Fruit fly (Drosophila melanogaster) whole organism, prepupa: Measurements from ENCODE around the gene Ir94d.

Source experiments
- CG10631 ChIP-seq: fragments of 200-800 bp; sonication (Bioruptor generic); optimal IDR thresholded peaks from 2 replicates; lab custom pipeline; 2016; ENCODE audit warnings: missing biosample characterization, missing genetic modification characterization
- CG10669 ChIP-seq: fragments of 200-800 bp; sonication (Bioruptor generic); optimal IDR thresholded peaks from 3 replicates; lab custom pipeline; 2018; ENCODE audit warnings: missing biosample characterization, mild to moderate bottlenecking, missing genetic modification characterization, moderate library complexity
- CG11762 ChIP-seq: fragments of 200-800 bp; sonication (Bioruptor generic); optimal IDR thresholded peaks from 3 replicates; lab custom pipeline; 2016; ENCODE audit warnings: missing biosample characterization, missing genetic modification characterization; ENCODE audit not compliant: insufficient read depth
- CG15336 ChIP-seq: fragments of 200-800 bp; sonication (Bioruptor generic); IDR thresholded peaks from 2 replicates; pipeline ENCODE4 v1.3.6; 2022; ENCODE audit warnings: missing biosample characterization, missing genetic modification characterization
- CG1621 ChIP-seq: fragments of 200-800 bp; sonication (Bioruptor generic); optimal IDR thresholded peaks from 3 replicates; lab custom pipeline; 2018; ENCODE audit warnings: missing biosample characterization, mild to moderate bottlenecking, missing genetic modification characterization
- CG16779 ChIP-seq: fragments of 200-800 bp; sonication (Bioruptor generic); optimal IDR thresholded peaks from 3 replicates; lab custom pipeline; 2017; ENCODE audit warnings: missing biosample characterization, mild to moderate bottlenecking, missing genetic modification characterization
- CG3032 ChIP-seq: fragments of 200-800 bp; optimal IDR thresholded peaks from 2 replicates; lab custom pipeline; 2019; ENCODE audit warnings: missing biosample characterization, mild to moderate bottlenecking, missing genetic modification characterization, moderate library complexity
- CG31627 ChIP-seq: fragments of 200-800 bp; sonication (Bioruptor generic); optimal IDR thresholded peaks from 3 replicates; lab custom pipeline; 2016; ENCODE audit warnings: missing biosample characterization, missing genetic modification characterization
- CG32006 ChIP-seq: fragments of 200-800 bp; sonication (Bioruptor generic); optimal IDR thresholded peaks from 3 replicates; lab custom pipeline; 2017; ENCODE audit warnings: missing biosample characterization, mild to moderate bottlenecking, missing genetic modification characterization
- CG3919 ChIP-seq: fragments of 200-800 bp; sonication (Bioruptor generic); optimal IDR thresholded peaks from 3 replicates; lab custom pipeline; 2016; ENCODE audit warnings: missing biosample characterization, missing genetic modification characterization
- CG4318 ChIP-seq: fragments of 200-800 bp; sonication (Bioruptor generic); optimal IDR thresholded peaks from 3 replicates; lab custom pipeline; 2017; ENCODE audit warnings: missing biosample characterization, mild to moderate bottlenecking, missing genetic modification characterization
- CG6163 ChIP-seq: fragments of 200-800 bp; sonication (Bioruptor generic); IDR thresholded peaks from 3 replicates; pipeline ENCODE4 v1.3.6; 2022; ENCODE audit warnings: missing biosample characterization, missing genetic modification characterization
- CG6276 ChIP-seq: fragments of 200-800 bp; sonication (Bioruptor generic); optimal IDR thresholded peaks from 2 replicates; lab custom pipeline; 2017; ENCODE audit warnings: missing biosample characterization, mild to moderate bottlenecking, missing genetic modification characterization
- CG6792 ChIP-seq: fragments of 200-800 bp; sonication (Bioruptor generic); optimal IDR thresholded peaks from 3 replicates; lab custom pipeline; 2016; ENCODE audit warnings: missing biosample characterization, missing genetic modification characterization
- CG6808 ChIP-seq: fragments of 200-800 bp; sonication (Bioruptor generic); optimal IDR thresholded peaks from 3 replicates; lab custom pipeline; 2017; ENCODE audit warnings: missing biosample characterization, missing genetic modification characterization, mild to moderate bottlenecking, moderate library complexity, missing genetic modification reagents
- CG6854 ChIP-seq: fragments of 200-800 bp; sonication (Bioruptor generic); optimal IDR thresholded peaks from 2 replicates; lab custom pipeline; 2017; ENCODE audit warnings: missing biosample characterization, mild to moderate bottlenecking, missing genetic modification characterization
- CG7368 ChIP-seq: fragments of 200-800 bp; sonication (Bioruptor generic); optimal IDR thresholded peaks from 3 replicates; lab custom pipeline; 2016; ENCODE audit warnings: missing biosample characterization, missing genetic modification characterization
- CG8119 ChIP-seq: fragments of 200-800 bp; sonication (Bioruptor generic); IDR thresholded peaks from 3 replicates; pipeline ENCODE4 v1.3.6; 2022; ENCODE audit warnings: missing biosample characterization, missing genetic modification characterization
- CG8632 ChIP-seq: fragments of 200-800 bp; sonication (Bioruptor generic); optimal IDR thresholded peaks from 3 replicates; lab custom pipeline; 2016; ENCODE audit warnings: missing biosample characterization, missing genetic modification characterization
- CG9139 ChIP-seq: fragments of 200-800 bp; sonication (Bioruptor generic); optimal IDR thresholded peaks from 3 replicates; lab custom pipeline; 2017; ENCODE audit warnings: missing biosample characterization, mild to moderate bottlenecking, missing genetic modification characterization
- Eip78C ChIP-seq: fragments of 200-800 bp; sonication (Bioruptor generic); peaks from one replicate; lab custom pipeline; 2016; ENCODE audit warnings: missing biosample characterization, missing genetic modification characterization
- Ets96B ChIP-seq: fragments of 200-800 bp; optimal IDR thresholded peaks from 2 replicates; lab custom pipeline; 2019; ENCODE audit warnings: missing biosample characterization, mild to moderate bottlenecking, missing genetic modification characterization, moderate library complexity
- Gug ChIP-seq: fragments of 200-800 bp; sonication (Bioruptor generic); IDR thresholded peaks from 2 replicates; pipeline ENCODE4 v1.3.6; 2022; ENCODE audit warnings: missing biosample characterization, missing genetic modification characterization
- Hr39 ChIP-seq: fragments of 200-800 bp; sonication (Bioruptor generic); optimal IDR thresholded peaks from 2 replicates; lab custom pipeline; 2016; ENCODE audit warnings: missing biosample characterization, missing genetic modification characterization
- Hr4 ChIP-seq: fragments of 200-800 bp; sonication (Bioruptor generic); optimal IDR thresholded peaks from 3 replicates; lab custom pipeline; 2016; ENCODE audit warnings: missing biosample characterization, missing genetic modification characterization
- Lpt ChIP-seq: fragments of 200-800 bp; sonication (Bioruptor generic); optimal IDR thresholded peaks from 3 replicates; lab custom pipeline; 2016; ENCODE audit warnings: missing biosample characterization, missing genetic modification characterization
- OdsH ChIP-seq: fragments of 200-800 bp; sonication (Bioruptor generic); optimal IDR thresholded peaks from 3 replicates; lab custom pipeline; 2016; ENCODE audit warnings: missing biosample characterization, missing genetic modification characterization
- Smox ChIP-seq: fragments of 200-800 bp; sonication (Bioruptor generic); optimal IDR thresholded peaks from 3 replicates; lab custom pipeline; 2016; ENCODE audit warnings: missing biosample characterization, missing genetic modification characterization
- Sox102F ChIP-seq: fragments of 200-800 bp; sonication (Bioruptor generic); optimal IDR thresholded peaks from 2 replicates; lab custom pipeline; 2016; ENCODE audit warnings: missing biosample characterization, mild to moderate bottlenecking, missing genetic modification characterization
- Sox14 ChIP-seq: fragments of 200-800 bp; sonication (Bioruptor generic); optimal IDR thresholded peaks from 3 replicates; lab custom pipeline; 2016; ENCODE audit warnings: missing biosample characterization, missing genetic modification characterization
- achi ChIP-seq: fragments of 200-800 bp; sonication (Bioruptor generic); optimal IDR thresholded peaks from 3 replicates; lab custom pipeline; 2016; ENCODE audit warnings: missing biosample characterization, missing genetic modification characterization
- acj6 ChIP-seq: fragments of 200-800 bp; sonication (Bioruptor generic); optimal IDR thresholded peaks from 3 replicates; lab custom pipeline; 2016; ENCODE audit warnings: missing biosample characterization, missing genetic modification characterization
- dac ChIP-seq: fragments of 200-800 bp; sonication (Bioruptor generic); optimal IDR thresholded peaks from 2 replicates; lab custom pipeline; 2017; ENCODE audit warnings: missing biosample characterization, mild to moderate bottlenecking, missing genetic modification characterization
- dsx ChIP-seq: fragments of 200-800 bp; optimal IDR thresholded peaks from 3 replicates; lab custom pipeline; 2019; ENCODE audit warnings: missing biosample characterization, mild to moderate bottlenecking, missing genetic modification characterization, moderate library complexity; ENCODE audit not compliant: poor library complexity, severe bottlenecking
- eg ChIP-seq: fragments of 200-800 bp; sonication (Bioruptor generic); IDR thresholded peaks from 3 replicates; pipeline ENCODE4 v1.3.6; 2022; ENCODE audit warnings: missing biosample characterization, missing genetic modification characterization
- esn ChIP-seq: fragments of 200-800 bp; sonication (Bioruptor generic); optimal IDR thresholded peaks from 2 replicates; lab custom pipeline; 2016; ENCODE audit warnings: missing biosample characterization, mild to moderate bottlenecking, missing genetic modification characterization, moderate library complexity
- fd59A ChIP-seq: fragments of 200-800 bp; sonication (Bioruptor generic); optimal IDR thresholded peaks from 2 replicates; lab custom pipeline; 2017; ENCODE audit warnings: missing biosample characterization, mild to moderate bottlenecking, missing genetic modification characterization, missing genetic modification reagents
- fd85E ChIP-seq: fragments of 200-800 bp; sonication (Bioruptor generic); optimal IDR thresholded peaks from 3 replicates; lab custom pipeline; 2016; ENCODE audit warnings: missing biosample characterization, missing genetic modification characterization
- net ChIP-seq: fragments of 200-800 bp; sonication (Bioruptor generic); optimal IDR thresholded peaks from 3 replicates; lab custom pipeline; 2016; ENCODE audit warnings: missing biosample characterization, missing genetic modification characterization
- pdm3 ChIP-seq: fragments of 200-800 bp; sonication (Bioruptor generic); optimal IDR thresholded peaks from 3 replicates; lab custom pipeline; 2016; ENCODE audit warnings: missing biosample characterization, missing genetic modification characterization
- salr ChIP-seq, 2 experiments: fragments of 200-800 bp; sonication (Bioruptor generic); optimal IDR thresholded peaks; 3 replicates each; lab custom pipeline; 2016 to 2018; ENCODE audit warnings: missing biosample characterization in 2 of 2, missing genetic modification characterization in 2 of 2, mild to moderate bottlenecking in 1 of 2
- ss ChIP-seq, 2 experiments: fragments of 200-800 bp; sonication (Bioruptor generic); optimal IDR thresholded peaks; 2 replicates in 1 of 2; 3 replicates in 1 of 2; lab custom pipeline; 2017 to 2018; ENCODE audit warnings: mild to moderate bottlenecking in 2 of 2, missing biosample characterization in 2 of 2, missing genetic modification characterization in 2 of 2, moderate library complexity in 1 of 2
- svp ChIP-seq: fragments of 200-800 bp; sonication (Bioruptor generic); peaks from one replicate; lab custom pipeline; 2016; ENCODE audit warnings: missing biosample characterization, missing genetic modification characterization
- topi ChIP-seq: fragments of 200-800 bp; sonication (Bioruptor generic); optimal IDR thresholded peaks from 3 replicates; lab custom pipeline; 2016; ENCODE audit warnings: missing biosample characterization, missing genetic modification characterization
- vri ChIP-seq: fragments of 200-800 bp; sonication (Bioruptor generic); optimal IDR thresholded peaks from 3 replicates; lab custom pipeline; 2016; ENCODE audit warnings: missing biosample characterization, mild to moderate bottlenecking, missing genetic modification characterization

The Ir94d gene

DNA sequence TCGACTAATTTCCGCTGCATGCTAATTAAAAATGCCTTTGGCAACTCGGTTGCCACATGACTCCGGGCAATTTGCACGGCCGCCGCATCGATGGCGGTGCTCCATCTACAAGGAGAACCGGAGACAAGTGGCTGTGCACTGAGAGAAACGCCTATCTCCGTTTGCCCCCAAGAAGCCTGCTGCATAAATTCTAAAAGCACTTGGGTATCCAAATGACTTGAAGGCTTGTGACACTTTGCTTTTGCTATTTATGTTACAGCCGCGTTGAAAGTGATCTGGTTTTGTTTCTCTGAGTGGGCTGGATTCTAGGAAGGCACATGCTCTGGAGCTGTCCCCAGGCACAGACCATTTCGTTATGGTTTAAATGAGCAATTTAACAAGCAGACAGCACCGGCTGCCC is 10.4 kb upstream of the Ir94d start (continued):
- no peak for TF ChIP-seq fd85E
- no peak for TF ChIP-seq CG6854 (GFP tag; lab: Kevin White, UChicago)
- no peak for TF ChIP-seq CG16779 (tag; lab: Kevin White, UChicago)
- TF ChIP-seq svp = no peak
- TF ChIP-seq Gug (GFP tag; lab: Robert Waterston, UW) = no peak; the same call in 1 of the 2 replicates
- TF ChIP-seq OdsH (GFP tag; lab: Kevin White, UChicago) = peak; percentile 18
- TF ChIP-seq CG10669 (GFP tag; lab: Kevin White, UChicago) = peak; percentile 18
- TF ChIP-seq achi (GFP tag; lab: Kevin White, UChicago) = peak; percentile 14

DNA sequence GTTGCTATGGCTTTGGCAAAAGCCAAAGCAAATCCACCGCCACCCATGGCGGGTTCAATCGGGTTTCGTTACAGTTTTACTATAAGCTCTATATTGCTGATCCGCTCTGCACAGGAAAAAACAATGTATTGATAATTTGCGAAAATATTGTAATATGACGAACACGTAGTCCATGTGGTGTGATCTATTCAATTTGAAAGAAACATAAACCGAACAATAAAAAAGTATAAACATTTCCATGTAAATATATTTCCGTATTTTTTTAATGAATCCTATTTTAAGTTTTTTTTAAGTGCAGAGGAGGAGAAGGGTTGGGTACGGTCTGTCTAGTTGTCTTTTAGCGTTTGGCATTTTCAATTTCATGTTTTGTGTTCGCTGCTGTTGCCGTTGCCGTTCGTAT is 9.1 kb upstream of the Ir94d start:
- peak; percentile 8 for TF ChIP-seq CG4318 (GFP tag; lab: Kevin White, UChicago)
- peak; percentile 73 for TF ChIP-seq Hr4 (GFP tag; lab: Kevin White, UChicago)
- TF ChIP-seq CG15336 (GFP tag; lab: Robert Waterston, UW) = peak; percentile 68
- no peak for TF ChIP-seq CG10631 (GFP tag; lab: Kevin White, UChicago)
- no peak for TF ChIP-seq CG16779 (tag; lab: Kevin White, UChicago)
- no peak for TF ChIP-seq CG11762 (GFP tag; lab: Kevin White, UChicago)
- peak; percentile 67 for TF ChIP-seq CG32006 (GFP tag; lab: Kevin White, UChicago)
- TF ChIP-seq CG3919 = no peak
- TF ChIP-seq eg (GFP tag; lab: Robert Waterston, UW) = peak; percentile 48; the same call in 1 of the 3 replicates
- TF ChIP-seq dsx (GFP tag; lab: Kevin White, UChicago) = no peak
- TF ChIP-seq CG8119 (GFP tag; lab: Robert Waterston, UW) = peak; percentile 62; the same call in 2 of the 3 replicates
- TF ChIP-seq CG7368 (GFP tag; lab: Kevin White, UChicago) = no peak
- peak; percentile 55 for TF ChIP-seq Eip78C (GFP tag; lab: Kevin White, UChicago)
- peak; percentile 49 for TF ChIP-seq CG6276 (GFP tag; lab: Kevin White, UChicago)
- TF ChIP-seq CG6854 (GFP tag; lab: Kevin White, UChicago) = no peak
- no peak for TF ChIP-seq fd59A
- no peak for TF ChIP-seq net (GFP tag; lab: Kevin White, UChicago)
- TF ChIP-seq CG10669 (GFP tag; lab: Kevin White, UChicago) = no peak

DNA sequence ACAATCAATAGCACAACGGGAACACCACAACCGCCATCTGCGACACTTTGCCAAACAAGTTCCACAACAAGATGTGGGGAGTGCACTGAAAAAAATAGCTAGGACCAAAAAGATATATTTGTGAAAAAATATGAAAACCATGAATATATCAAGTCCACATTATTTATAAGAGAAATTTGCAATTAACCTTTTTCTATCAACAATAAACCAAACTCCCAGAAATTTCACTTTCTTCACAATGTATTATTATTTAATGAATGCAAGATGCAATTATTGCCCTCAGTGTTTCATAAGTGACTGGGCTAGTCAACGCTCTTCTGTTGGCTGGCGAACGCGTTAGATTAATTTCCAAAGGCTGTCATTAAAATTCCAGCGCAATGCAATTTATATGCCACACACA is 6.9 kb upstream of the Ir94d start:
- peak; percentile 49 for TF ChIP-seq OdsH (GFP tag; lab: Kevin White, UChicago)
- TF ChIP-seq CG1621 (tag; lab: Kevin White, UChicago) = no peak
- TF ChIP-seq Hr39 (GFP tag; lab: Kevin White, UChicago) = no peak
- peak; percentile 35 for TF ChIP-seq pdm3 (GFP tag; lab: Kevin White, UChicago)
- TF ChIP-seq CG6808 (GFP tag; lab: Kevin White, UChicago) = no peak
- peak in 1 of 2 experiments; percentile 49 for TF ChIP-seq salr (GFP tag; optimal IDR thresholded peaks at IDR 0.05; lab: Kevin White, UChicago)
- peak; percentile 82 for TF ChIP-seq Hr4 (GFP tag; lab: Kevin White, UChicago)
- no peak for TF ChIP-seq CG8632 (GFP tag; lab: Kevin White, UChicago)
- TF ChIP-seq dac = peak; percentile 61
- TF ChIP-seq ss (GFP tag; optimal IDR thresholded peaks at IDR 0.05; lab: Kevin White, UChicago) = no peak
- TF ChIP-seq CG6163 (GFP tag; lab: Robert Waterston, UW) = peak; percentile 69; the same call in 2 of the 3 replicates
- no peak for TF ChIP-seq CG9139
- TF ChIP-seq Sox14 (GFP tag; lab: Kevin White, UChicago) = peak; percentile 33
- TF ChIP-seq Eip78C (GFP tag; lab: Kevin White, UChicago) = peak; percentile 82
- no peak for TF ChIP-seq Sox102F (GFP tag; lab: Kevin White, UChicago)
- TF ChIP-seq Lpt (GFP tag; lab: Kevin White, UChicago) = peak; percentile 60
- TF ChIP-seq CG32006 (GFP tag; lab: Kevin White, UChicago) = peak; percentile 83
- peak; percentile 60 for TF ChIP-seq svp
- TF ChIP-seq CG3032 (tag; lab: Kevin White, UChicago) = no peak
- peak; percentile 80 for TF ChIP-seq eg (GFP tag; lab: Robert Waterston, UW)
- no peak for TF ChIP-seq Ets96B (tag; lab: Kevin White, UChicago)
- TF ChIP-seq CG16779 (tag; lab: Kevin White, UChicago) = no peak
- TF ChIP-seq CG31627 (GFP tag; lab: Kevin White, UChicago) = no peak
- peak; percentile 52 for TF ChIP-seq CG4318 (GFP tag; lab: Kevin White, UChicago)
- peak; percentile 85 for TF ChIP-seq CG8119 (GFP tag; lab: Robert Waterston, UW)
- peak; percentile 45 for TF ChIP-seq achi (GFP tag; lab: Kevin White, UChicago)
- TF ChIP-seq net (GFP tag; lab: Kevin White, UChicago) = peak; percentile 40
- no peak for TF ChIP-seq CG6792 (GFP tag; lab: Kevin White, UChicago)
- TF ChIP-seq topi (GFP tag; lab: Kevin White, UChicago) = no peak
- TF ChIP-seq CG6276 (GFP tag; lab: Kevin White, UChicago) = peak; percentile 72
- no peak for TF ChIP-seq Smox (GFP tag; lab: Kevin White, UChicago)
- TF ChIP-seq CG3919 = peak; percentile 43
- TF ChIP-seq vri = no peak
- no peak for TF ChIP-seq fd85E
- TF ChIP-seq acj6 (GFP tag; lab: Kevin White, UChicago) = peak; percentile 3
- no peak for TF ChIP-seq esn (GFP tag; lab: Kevin White, UChicago)
